Worm (Caenorhabditis elegans) whole organism, mixed stage, embryonic: Measurements from ENCODE around the gene ets-10.

ENCODE experiments used
- blmp-1 ChIP-seq: fragments of 150-350 bp; optimal IDR thresholded peaks from 2 replicates; lab custom pipeline; 2014; ENCODE audit warnings: missing biosample characterization, missing genetic modification characterization
- ces-1 ChIP-seq: fragments of 150-350 bp; optimal IDR thresholded peaks from 2 replicates; lab custom pipeline; 2014; ENCODE audit warnings: missing biosample characterization, missing genetic modification reagents, missing genetic modification characterization
- cnd-1 ChIP-seq: fragments of 200-800 bp; sonication (Bioruptor generic); optimal IDR thresholded peaks from 2 replicates; lab custom pipeline; 2018; ENCODE audit warnings: mild to moderate bottlenecking, missing genetic modification characterization, missing compliant biosample characterization
- drap-1 ChIP-seq: fragments of 200-800 bp; sonication (Bioruptor generic); optimal IDR thresholded peaks from 3 replicates; lab custom pipeline; 2018; ENCODE audit warnings: mild to moderate bottlenecking, missing genetic modification characterization, missing compliant biosample characterization
- elt-3 ChIP-seq: fragments of 150-350 bp; optimal IDR thresholded peaks from 2 replicates; lab custom pipeline; 2014; ENCODE audit warnings: missing biosample characterization, missing genetic modification characterization
- lsy-2 ChIP-seq: fragments of 150-350 bp; optimal IDR thresholded peaks from 2 replicates; lab custom pipeline; 2014; ENCODE audit warnings: missing biosample characterization, missing genetic modification characterization
- mep-1 ChIP-seq: fragments of 150-350 bp; optimal IDR thresholded peaks from 2 replicates; lab custom pipeline; 2017; ENCODE audit warnings: missing biosample characterization, missing genetic modification reagents, missing genetic modification characterization, inconsistent platforms
- nhr-12 ChIP-seq: fragments of 150-350 bp; optimal IDR thresholded peaks from 2 replicates; lab custom pipeline; 2014; ENCODE audit warnings: missing biosample characterization, missing genetic modification characterization
- nhr-28 ChIP-seq: fragments of 150-350 bp; optimal IDR thresholded peaks from 2 replicates; lab custom pipeline; 2014; ENCODE audit warnings: missing biosample characterization, missing genetic modification characterization
- snpc-4 ChIP-seq: fragments of 150-350 bp; optimal IDR thresholded peaks from 2 replicates; lab custom pipeline; 2014; ENCODE audit warnings: missing biosample characterization, missing genetic modification characterization
- unc-120 ChIP-seq: sonication (generic microtip); optimal IDR thresholded peaks from 2 replicates; lab custom pipeline; 2017; ENCODE audit warnings: missing genetic modification characterization, missing compliant biosample characterization; ENCODE audit not compliant: poor library complexity, severe bottlenecking
- unc-39 ChIP-seq: fragments of 150-350 bp; optimal IDR thresholded peaks from 2 replicates; lab custom pipeline; 2014; ENCODE audit warnings: missing biosample characterization, missing genetic modification characterization
- unc-62 ChIP-seq: fragments of 150-350 bp; optimal IDR thresholded peaks from 2 replicates; lab custom pipeline; 2014; ENCODE audit warnings: missing biosample characterization, missing genetic modification reagents, missing genetic modification characterization
- ztf-11 ChIP-seq: fragments of 150-350 bp; optimal IDR thresholded peaks from 2 replicates; lab custom pipeline; 2014; ENCODE audit warnings: missing biosample characterization, missing genetic modification characterization

ce11 chrX:4246237-4246697, 37.7 kb upstream of the ets-10 start:
- no peak for TF ChIP-seq ces-1 (GFP tag; lab: Kevin White, UChicago)
- TF ChIP-seq nhr-12 (tag; lab: Kevin White, UChicago), result no peak
- no peak for TF ChIP-seq cnd-1
- TF ChIP-seq snpc-4, result no peak
- peak; percentile 15 for TF ChIP-seq unc-62 (GFP tag; lab: Kevin White, UChicago)
- no peak for TF ChIP-seq ztf-11 (tag; lab: Kevin White, UChicago)
- peak; percentile 10 for TF ChIP-seq unc-120
- TF ChIP-seq nhr-28 (tag; lab: Kevin White, UChicago), result no peak
- no peak for TF ChIP-seq unc-39 (tag; lab: Kevin White, UChicago)
- TF ChIP-seq drap-1 (GFP tag; lab: Kevin White, UChicago), result no peak
- TF ChIP-seq mep-1 (tag; lab: Kevin White, UChicago), result no peak
- TF ChIP-seq blmp-1 (tag; lab: Kevin White, UChicago), result no peak
- TF ChIP-seq lsy-2 (tag; lab: Kevin White, UChicago), result no peak
- TF ChIP-seq elt-3 (tag; lab: Kevin White, UChicago), result no peak
